Worm (Caenorhabditis elegans) whole organism, L1 larva: ENCODE results near the gene F42A10.5.

Experiments used
- alr-1 ChIP-seq: fragments of 200-800 bp; sonication (Bioruptor generic); optimal IDR thresholded peaks from 2 replicates; lab custom pipeline; 2018; ENCODE audit warnings: borderline replicate concordance, mild to moderate bottlenecking, missing genetic modification characterization, missing compliant biosample characterization
- ceh-88 ChIP-seq: fragments of 200-800 bp; sonication (Bioruptor generic); IDR thresholded peaks from 2 replicates; pipeline ENCODE4 v1.3.6; 2022; ENCODE audit warnings: missing genetic modification characterization, missing compliant biosample characterization
- egl-13 ChIP-seq: sonication (generic microtip); optimal IDR thresholded peaks from 2 replicates; lab custom pipeline; 2016; ENCODE audit warnings: missing genotype, missing genetic modification reagents, missing genetic modification characterization, missing compliant biosample characterization
- egl-27 ChIP-seq, 2 experiments: fragments of 150-350 bp in 1 of 2; sonication (generic microtip); optimal IDR thresholded peaks; 3 replicates each; lab custom pipeline; 2017 to 2018; ENCODE audit warnings: missing biosample characterization in 2 of 2, missing genetic modification characterization in 2 of 2, missing genetic modification reagents in 2 of 2
- fkh-10 ChIP-seq: sonication (generic microtip); optimal IDR thresholded peaks from 2 replicates; lab custom pipeline; 2017; ENCODE audit warnings: missing biosample characterization, missing genetic modification reagents, missing genetic modification characterization
- hlh-4 ChIP-seq: sonication (generic microtip); optimal IDR thresholded peaks from 2 replicates; lab custom pipeline; 2016; ENCODE audit warnings: mild to moderate bottlenecking, missing genetic modification characterization, missing compliant biosample characterization
- jun-1 ChIP-seq: fragments of 150-350 bp; optimal IDR thresholded peaks from 2 replicates; lab custom pipeline; 2014; ENCODE audit warnings: missing biosample characterization, missing genetic modification reagents, missing genetic modification characterization
- lin-39 ChIP-seq: fragments of 150-350 bp; optimal IDR thresholded peaks from 2 replicates; lab custom pipeline; 2014; ENCODE audit warnings: missing biosample characterization, missing genetic modification reagents, missing genetic modification characterization
- lir-3 ChIP-seq: sonication (generic microtip); optimal IDR thresholded peaks from 2 replicates; lab custom pipeline; 2016; ENCODE audit warnings: mild to moderate bottlenecking, missing genetic modification characterization, moderate library complexity, missing compliant biosample characterization; ENCODE audit not compliant: poor library complexity
- nhr-28 ChIP-seq: fragments of 150-350 bp; optimal IDR thresholded peaks from 2 replicates; lab custom pipeline; 2014; ENCODE audit warnings: missing biosample characterization, missing genetic modification characterization
- sptf-1 ChIP-seq: fragments of 150-350 bp; optimal IDR thresholded peaks from 2 replicates; lab custom pipeline; 2014; ENCODE audit warnings: missing biosample characterization, missing genetic modification characterization
- ztf-11 ChIP-seq, 2 experiments: sonication (generic microtip); optimal IDR thresholded peaks; 2 replicates each; lab custom pipeline; 2016 to 2017; ENCODE audit warnings: missing genetic modification characterization in 2 of 2, missing biosample characterization in 1 of 2, missing compliant biosample characterization in 1 of 2

ce11 chrIII:6134111-6134510 is 39.2 kb downstream of the F42A10.5 start:
- no peak for TF ChIP-seq hlh-4 (tag; lab: Kevin White, UChicago)
- TF ChIP-seq ztf-11 (tag; optimal IDR thresholded peaks at IDR 0.05; lab: Kevin White, UChicago): no peak
- no peak for TF ChIP-seq lin-39 (tag; lab: Kevin White, UChicago)
- no peak for TF ChIP-seq alr-1
- no peak for TF ChIP-seq lir-3 (tag; lab: Kevin White, UChicago)
- no peak for TF ChIP-seq sptf-1 (tag; lab: Kevin White, UChicago)
- no peak for TF ChIP-seq egl-27 (tag; optimal IDR thresholded peaks at IDR 0.05; lab: Kevin White, UChicago)
- no peak for TF ChIP-seq nhr-28 (tag; lab: Kevin White, UChicago)
- TF ChIP-seq jun-1: no peak
- TF ChIP-seq fkh-10 (GFP tag; lab: Kevin White, UChicago): no peak
- TF ChIP-seq egl-13 (tag; lab: Kevin White, UChicago): no peak
- TF ChIP-seq ceh-88 (GFP tag; lab: Robert Waterston, UW): no peak
